ENCODE assay signal across 3 fruit fly cellular contexts in genomic region chrX:11686675-11687074, dm6.
TF ChIP-seq lines count a peak whose summit lies in the region.

No protein-coding gene starts in this region.

- TF ChIP-seq CTCF in whole organism, embryonic (GFP tag; optimal IDR thresholded peaks at IDR 0.05; lab: Kevin White, UChicago) = no peak

TF ChIP-seq in whole organism, embryonic, 481 proteins besides CTCF, POLR2A, EP300 and RAD21 (continues in another document):
- TF ChIP-seq crol (GFP tag; IDR thresholded peaks at IDR 0.05; lab: Robert Waterston, UW) = peak; percentile 77
- no peak for TF ChIP-seq Abd-B (GFP tag; optimal IDR thresholded peaks at IDR 0.05; lab: Kevin White, UChicago)
- TF ChIP-seq CG17802 (tag; optimal IDR thresholded peaks at IDR 0.05; lab: Kevin White, UChicago) = no peak
- TF ChIP-seq nom (GFP tag; optimal IDR thresholded peaks at IDR 0.05; lab: Kevin White, UChicago) = peak; percentile 48
- TF ChIP-seq CG10321 (GFP tag; IDR thresholded peaks at IDR 0.05; lab: Robert Waterston, UW) = no peak
- no peak for TF ChIP-seq vvl (GFP tag; IDR thresholded peaks at IDR 0.05; lab: Robert Waterston, UW)
- TF ChIP-seq CG13287 (GFP tag; IDR thresholded peaks at IDR 0.05; lab: Robert Waterston, UW; ENCODE audit: partially characterized antibody) = no peak
- TF ChIP-seq Awh (GFP tag; IDR thresholded peaks at IDR 0.05; lab: Robert Waterston, UW) = no peak
- no peak for TF ChIP-seq pho (GFP tag; optimal IDR thresholded peaks at IDR 0.05; lab: Kevin White, UChicago)
- TF ChIP-seq CG3065 (GFP tag; optimal IDR thresholded peaks at IDR 0.05; lab: Kevin White, UChicago) = no peak
- no peak for TF ChIP-seq wek (GFP tag; optimal IDR thresholded peaks at IDR 0.05; lab: Kevin White, UChicago)
- no peak for TF ChIP-seq CG2202 (tag; optimal IDR thresholded peaks at IDR 0.05; lab: Kevin White, UChicago)
- no peak for TF ChIP-seq HmgD (GFP tag; optimal IDR thresholded peaks at IDR 0.05; lab: Kevin White, UChicago)
- no peak for TF ChIP-seq Elba2 (GFP tag; optimal IDR thresholded peaks at IDR 0.05; lab: Kevin White, UChicago)
- TF ChIP-seq CG30431 (GFP tag; optimal IDR thresholded peaks at IDR 0.05; lab: Kevin White, UChicago) = no peak
- no peak for TF ChIP-seq Aef1 (GFP tag; IDR thresholded peaks at IDR 0.05; lab: Robert Waterston, UW)
- TF ChIP-seq CG18011 (GFP tag; optimal IDR thresholded peaks at IDR 0.05; lab: Kevin White, UChicago) = no peak
- TF ChIP-seq CG14860 (GFP tag; IDR thresholded peaks at IDR 0.05; lab: Robert Waterston, UW; ENCODE audit: partially characterized antibody) = no peak
- TF ChIP-seq CG17912 (GFP tag; optimal IDR thresholded peaks at IDR 0.05; lab: Kevin White, UChicago) = no peak
- TF ChIP-seq lab (GFP tag; optimal IDR thresholded peaks at IDR 0.05; lab: Kevin White, UChicago) = no peak
- peak; percentile 52 for TF ChIP-seq twi (tag; optimal IDR thresholded peaks at IDR 0.05; lab: Kevin White, UChicago)
- TF ChIP-seq Deaf1 (tag; optimal IDR thresholded peaks at IDR 0.05; lab: Kevin White, UChicago) = no peak
- no peak for TF ChIP-seq CG14441 (GFP tag; IDR thresholded peaks at IDR 0.05; lab: Robert Waterston, UW)
- no peak for TF ChIP-seq fru (optimal IDR thresholded peaks at IDR 0.05; lab: Kevin White, UChicago)
- TF ChIP-seq nmo (GFP tag; optimal IDR thresholded peaks at IDR 0.05; lab: Kevin White, UChicago) = no peak
- no peak for TF ChIP-seq CG6854 (GFP tag; optimal IDR thresholded peaks at IDR 0.05; lab: Kevin White, UChicago)
- no peak for TF ChIP-seq CG13624 (GFP tag; optimal IDR thresholded peaks at IDR 0.05; lab: Kevin White, UChicago)
- TF ChIP-seq Blimp-1 (GFP tag; optimal IDR thresholded peaks at IDR 0.05; lab: Kevin White, UChicago) = peak; percentile 53
- no peak for TF ChIP-seq CG18599 (GFP tag; optimal IDR thresholded peaks at IDR 0.05; lab: Kevin White, UChicago)
- no peak for TF ChIP-seq kay (GFP tag; optimal IDR thresholded peaks at IDR 0.05; lab: Kevin White, UChicago)
- TF ChIP-seq CG15011 (GFP tag; optimal IDR thresholded peaks at IDR 0.05; lab: Kevin White, UChicago) = no peak
- no peak for TF ChIP-seq yki (optimal IDR thresholded peaks at IDR 0.05; lab: Kevin White, UChicago)

TF ChIP-seq in whole organism, prepupa, 60 proteins besides CTCF, POLR2A, EP300 and RAD21:
- TF ChIP-seq svp (GFP tag; lab: Kevin White, UChicago) (peak; percentile 65), Sox15 (GFP tag; optimal IDR thresholded peaks at IDR 0.05; lab: Kevin White, UChicago) (no peak), Gug (GFP tag; IDR thresholded peaks at IDR 0.05; lab: Robert Waterston, UW) (0 out of 2 replicates have a peak, but pooled peaks have one; percentile 9), CG8319 (GFP tag; optimal IDR thresholded peaks at IDR 0.05; lab: Kevin White, UChicago) (no peak), CG3919 (GFP tag; optimal IDR thresholded peaks at IDR 0.05; lab: Kevin White, UChicago) (no peak), CG10669 (GFP tag; optimal IDR thresholded peaks at IDR 0.05; lab: Kevin White, UChicago) (no peak), Eip78C (GFP tag; lab: Kevin White, UChicago) (peak; percentile 41), Blimp-1 (GFP tag; optimal IDR thresholded peaks at IDR 0.05; lab: Kevin White, UChicago) (peak; percentile 52), CG6808 (GFP tag; optimal IDR thresholded peaks at IDR 0.05; lab: Kevin White, UChicago) (peak; percentile 5)
TF ChIP-seq in whole organism, prepupa: peak in this region for 5.

TF ChIP-seq in whole organism, pupa, 21 proteins besides CTCF, POLR2A, EP300 and RAD21:
- TF ChIP-seq gl (tag; optimal IDR thresholded peaks at IDR 0.05; lab: Kevin White, UChicago) (no peak), Pif1A (GFP tag; optimal IDR thresholded peaks at IDR 0.05; lab: Kevin White, UChicago) (no peak), EcR (GFP tag; optimal IDR thresholded peaks at IDR 0.05; lab: Kevin White, UChicago) (peak; percentile 33), CG14655 (GFP tag; optimal IDR thresholded peaks at IDR 0.05; lab: Kevin White, UChicago) (no peak), fd96Ca (GFP tag; IDR thresholded peaks at IDR 0.05; lab: Robert Waterston, UW) (no peak), CG8159 (tag; optimal IDR thresholded peaks at IDR 0.05; lab: Kevin White, UChicago) (no peak), CG4496 (GFP tag; IDR thresholded peaks at IDR 0.05; lab: Robert Waterston, UW) (no peak)

Comparison
In these comparisons a context has a peak if more than half of its experiments do, and no peak if none do; other contexts are left out.
1. Of the 7 proteins assayed by ChIP-seq in both whole organism, embryonic and whole organism, prepupa: peak only in whole organism, embryonic: none; only in whole organism, prepupa: Gug; in both: Blimp-1; in neither: 5.